Worm (Caenorhabditis elegans) whole organism, L2 larva: Measurements from ENCODE around the gene ZK1248.11.

Experiments
- R02D3.7 ChIP-seq: fragments of 150-350 bp; optimal IDR thresholded peaks from 2 replicates; lab custom pipeline; 2014; ENCODE audit warnings: missing biosample characterization, missing genetic modification characterization
- nhr-11 ChIP-seq: fragments of 150-350 bp; optimal IDR thresholded peaks from 2 replicates; lab custom pipeline; 2014; ENCODE audit warnings: missing biosample characterization, missing genetic modification characterization
- snpc-4 ChIP-seq: fragments of 150-350 bp; optimal IDR thresholded peaks from 2 replicates; lab custom pipeline; 2014; ENCODE audit warnings: missing biosample characterization, missing genetic modification characterization

DNA sequence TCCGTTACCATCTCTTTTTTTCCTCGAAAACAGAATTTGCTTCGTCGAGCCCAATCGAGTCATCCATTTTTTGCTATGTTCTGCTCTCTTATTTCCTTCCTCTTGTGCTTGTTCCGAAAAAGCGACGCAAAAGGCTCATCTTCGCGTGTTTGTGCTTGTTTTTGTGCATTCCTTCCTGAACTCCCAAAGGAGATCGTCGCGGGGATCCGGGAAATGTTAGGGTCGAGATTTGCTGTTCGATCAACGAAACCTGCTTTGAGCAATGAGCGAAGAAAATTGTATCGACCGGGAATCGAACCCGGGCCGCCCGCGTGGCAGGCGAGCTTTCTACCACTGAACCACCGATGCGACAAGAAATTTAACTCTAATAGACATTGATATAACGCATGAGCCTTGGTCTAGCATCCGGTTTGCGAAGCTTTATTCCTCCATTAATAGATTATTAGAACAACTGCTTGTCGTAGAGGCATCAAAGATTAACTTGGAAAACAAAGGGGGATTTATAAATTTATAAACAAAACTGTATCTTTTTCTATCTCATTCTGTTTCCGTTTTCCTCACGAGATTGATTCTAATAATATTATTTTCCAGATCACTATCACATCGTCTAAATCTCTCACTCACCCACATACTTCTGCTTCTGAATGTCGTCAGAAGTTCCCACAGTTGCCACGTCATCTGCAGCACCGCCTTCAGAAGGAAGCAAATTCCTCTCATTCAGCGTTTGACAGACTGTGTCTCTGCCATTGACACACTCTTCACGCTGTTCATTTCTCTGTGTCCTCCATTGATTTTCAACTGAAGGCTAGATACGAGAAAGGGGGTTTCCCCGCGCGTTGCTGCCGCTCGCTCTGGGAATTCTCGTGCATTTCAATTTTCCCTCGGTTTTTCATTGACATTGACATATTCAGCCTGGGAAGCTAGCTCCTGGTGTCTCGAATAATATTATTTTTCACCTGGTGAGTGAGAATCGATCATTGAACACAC lies 46.2 kb downstream of the ZK1248.11 start, which contains the start of gene K05F1.6:
- TF ChIP-seq snpc-4 (no peak), nhr-11 (tag; lab: Kevin White, UChicago) (no peak), R02D3.7 (tag; lab: Kevin White, UChicago) (no peak)
